Worm (Caenorhabditis elegans): ENCODE data around the gene srx-90.

srx-90 gene

DNA sequence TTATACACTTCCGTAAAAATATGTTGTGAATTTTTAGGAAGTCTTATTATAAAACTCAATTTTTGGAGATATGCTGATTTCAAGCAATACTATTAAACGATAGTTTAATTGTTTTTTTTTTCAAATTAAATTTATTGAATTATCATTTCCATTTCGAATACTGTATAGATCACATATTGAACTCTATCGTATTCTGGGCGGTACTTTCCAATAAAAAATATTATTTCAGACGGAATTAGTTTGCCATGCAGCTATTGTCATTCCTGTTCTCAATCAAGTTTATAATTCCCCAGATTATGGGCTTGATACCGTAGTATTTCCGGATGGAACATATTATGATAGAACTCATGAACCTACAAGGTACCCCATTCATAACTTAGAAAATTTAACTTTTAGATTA, 6.4 kb upstream of the srx-90 start:
- peak; percentile 11 for TF ChIP-seq pqm-1 (tag; optimal IDR thresholded peaks at IDR 0.05)
- peak; percentile 27 for TF ChIP-seq nfya-1 (tag; optimal IDR thresholded peaks at IDR 0.05; ENCODE audit: insufficient read depth)
- no peak for TF ChIP-seq lsy-12 (tag; optimal IDR thresholded peaks at IDR 0.05)
- TF ChIP-seq nhr-43 (tag; optimal IDR thresholded peaks at IDR 0.05; ENCODE audit: poor library complexity, severe bottlenecking) = peak; percentile 39
- TF ChIP-seq pha-4 (tag; optimal IDR thresholded peaks at IDR 0.05) = peak; percentile 39

DNA sequence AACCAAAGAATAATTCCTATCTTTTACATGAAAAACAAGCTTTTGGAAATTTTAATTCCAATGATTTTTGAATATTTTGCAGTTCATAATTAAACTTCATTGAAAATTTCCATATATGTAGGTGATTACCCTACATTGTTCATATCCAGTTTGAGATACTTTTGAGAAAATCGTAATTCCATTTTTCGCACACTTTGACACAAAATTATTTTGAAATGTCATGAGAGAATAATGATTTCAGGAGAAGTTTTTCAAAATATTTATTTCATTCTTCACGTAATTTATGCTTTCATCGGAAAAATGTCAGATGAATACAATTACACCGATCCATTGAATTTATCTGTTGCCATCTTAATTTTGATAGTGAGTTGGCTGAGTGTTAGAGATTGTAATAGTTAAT, 2.3 kb downstream of the srx-90 start, which contains the start of gene srx-88:
srx-88 (plus strand) TSS at position 301 of the 400 bp plus-strand sequence.
- no peak for TF ChIP-seq skn-1 (tag; optimal IDR thresholded peaks at IDR 0.05)
- no peak for TF ChIP-seq lin-39 (tag; optimal IDR thresholded peaks at IDR 0.05)
- TF ChIP-seq nhr-12 (tag; optimal IDR thresholded peaks at IDR 0.05) = no peak
- TF ChIP-seq hmg-11 (tag; optimal IDR thresholded peaks at IDR 0.05) = no peak
- TF ChIP-seq snpc-4 (tag; optimal IDR thresholded peaks at IDR 0.05) = no peak
- no peak for TF ChIP-seq aly-2 (tag; optimal IDR thresholded peaks at IDR 0.05)
- TF ChIP-seq ztf-11 (tag; optimal IDR thresholded peaks at IDR 0.05) = no peak
- no peak for TF ChIP-seq nhr-11 (tag; optimal IDR thresholded peaks at IDR 0.05)
- no peak for TF ChIP-seq nhr-43 (tag; optimal IDR thresholded peaks at IDR 0.05; ENCODE audit: poor library complexity, severe bottlenecking)

DNA sequence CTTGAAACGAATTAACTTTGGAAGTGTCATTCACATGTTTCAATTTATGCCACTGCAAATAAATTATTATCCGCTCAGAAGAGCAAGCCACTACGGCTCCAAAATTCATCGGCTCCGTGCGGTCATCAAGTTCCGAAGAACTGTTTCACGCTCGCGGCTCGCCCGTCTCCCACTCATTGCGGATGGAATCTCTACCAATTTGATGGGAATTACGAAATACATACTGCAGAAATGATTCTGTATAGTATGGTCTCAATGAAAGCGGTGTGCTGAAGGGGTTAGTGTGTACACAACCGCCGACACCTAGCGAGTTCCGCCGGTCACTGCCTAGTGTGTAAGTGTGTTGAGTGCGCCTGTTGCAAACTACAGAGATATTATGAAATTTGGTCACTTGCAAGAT, 4.2 kb downstream of the srx-90 start:
- no peak for TF ChIP-seq mdl-1 (tag; optimal IDR thresholded peaks at IDR 0.05)
- no peak for TF ChIP-seq ztf-4 (tag; optimal IDR thresholded peaks at IDR 0.05)
- TF ChIP-seq zag-1 (tag; optimal IDR thresholded peaks at IDR 0.05) = no peak
- no peak for TF ChIP-seq unc-39 (tag; optimal IDR thresholded peaks at IDR 0.05)
- TF ChIP-seq snpc-4 (tag; optimal IDR thresholded peaks at IDR 0.05) = peak; percentile 95
- TF ChIP-seq fkh-10 (GFP tag; optimal IDR thresholded peaks at IDR 0.05) = no peak
- no peak for TF ChIP-seq pha-4 (tag; optimal IDR thresholded peaks at IDR 0.05)
- no peak for TF ChIP-seq nhr-67 (tag; optimal IDR thresholded peaks at IDR 0.05)
- no peak for TF ChIP-seq ztf-11 (tag; optimal IDR thresholded peaks at IDR 0.05)
- no peak for TF ChIP-seq eor-1 (tag; optimal IDR thresholded peaks at IDR 0.05)
- TF ChIP-seq elt-2 (tag; optimal IDR thresholded peaks at IDR 0.05) = peak; percentile 16
- no peak for TF ChIP-seq nhr-237 (tag; optimal IDR thresholded peaks at IDR 0.05)
- TF ChIP-seq elt-3 (tag; optimal IDR thresholded peaks at IDR 0.05) = peak in 1 of 3 experiments; percentile 57
- peak; percentile 40 for TF ChIP-seq ceh-82 (tag; optimal IDR thresholded peaks at IDR 0.05)
- TF ChIP-seq nhr-76 (tag; optimal IDR thresholded peaks at IDR 0.05) = no peak
- peak; percentile 60 for TF ChIP-seq ama-1 (optimal IDR thresholded peaks at IDR 0.05)
- no peak for TF ChIP-seq nhr-28 (tag; optimal IDR thresholded peaks at IDR 0.05)
- no peak for TF ChIP-seq aly-2 (tag; optimal IDR thresholded peaks at IDR 0.05)
- TF ChIP-seq nhr-25 (tag; optimal IDR thresholded peaks at IDR 0.05) = peak; percentile 41
- TF ChIP-seq ceh-9 (tag; optimal IDR thresholded peaks at IDR 0.05) = no peak
- TF ChIP-seq nhr-11 (tag; optimal IDR thresholded peaks at IDR 0.05) = no peak
- TF ChIP-seq daf-12 (tag; optimal IDR thresholded peaks at IDR 0.05) = no peak
- no peak for TF ChIP-seq lin-39 (tag; optimal IDR thresholded peaks at IDR 0.05)
- TF ChIP-seq ZK546.5 (tag; optimal IDR thresholded peaks at IDR 0.05) = no peak
- TF ChIP-seq nhr-43 (tag; optimal IDR thresholded peaks at IDR 0.05; ENCODE audit: poor library complexity, severe bottlenecking) = peak; percentile 74
- no peak for TF ChIP-seq lsy-12 (tag; optimal IDR thresholded peaks at IDR 0.05)
- TF ChIP-seq nfya-1 (tag; optimal IDR thresholded peaks at IDR 0.05; ENCODE audit: insufficient read depth) = peak; percentile 5
- TF ChIP-seq hmg-11 (tag; optimal IDR thresholded peaks at IDR 0.05) = no peak
- peak; percentile 18 for TF ChIP-seq nhr-77 (tag; optimal IDR thresholded peaks at IDR 0.05)
- TF ChIP-seq egl-5 (tag; optimal IDR thresholded peaks at IDR 0.05) = no peak
- TF ChIP-seq ceh-16 (tag; optimal IDR thresholded peaks at IDR 0.05) = no peak
- peak; percentile 34 for TF ChIP-seq pqm-1 (tag; optimal IDR thresholded peaks at IDR 0.05)

DNA sequence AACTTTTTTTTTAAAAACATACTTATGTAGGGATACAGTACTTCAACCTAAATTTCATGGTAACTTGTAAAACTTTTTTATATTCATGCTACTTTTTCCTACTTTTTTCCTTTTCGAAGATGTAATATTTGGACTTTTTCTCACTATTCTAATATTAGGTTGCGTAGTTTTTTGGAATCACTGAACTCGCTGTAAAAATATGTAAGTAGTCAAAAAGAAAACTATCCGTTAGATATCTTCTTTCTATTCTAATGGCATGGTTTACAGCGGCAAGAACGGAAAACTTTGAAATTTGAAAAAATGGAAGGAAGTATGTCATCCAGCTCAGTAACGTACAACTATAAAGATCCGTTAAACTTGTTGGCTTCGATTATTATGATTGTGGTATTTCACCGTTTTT, 8.5 kb downstream of the srx-90 start, which contains the start of gene srx-82:
srx-82 (plus strand) TSS at position 301 of the 400 bp plus-strand sequence.
- TF ChIP-seq nhr-25 (tag; optimal IDR thresholded peaks at IDR 0.05) = no peak
- no peak for TF ChIP-seq fkh-10 (GFP tag; optimal IDR thresholded peaks at IDR 0.05)
- no peak for TF ChIP-seq daf-12 (tag; optimal IDR thresholded peaks at IDR 0.05)
- TF ChIP-seq sea-2 (GFP tag; optimal IDR thresholded peaks at IDR 0.05) = no peak
- TF ChIP-seq ceh-9 (tag; optimal IDR thresholded peaks at IDR 0.05) = no peak
- no peak for TF ChIP-seq nhr-237 (tag; optimal IDR thresholded peaks at IDR 0.05)
- no peak for TF ChIP-seq ceh-16 (tag; optimal IDR thresholded peaks at IDR 0.05)
- no peak for TF ChIP-seq elt-2 (tag; optimal IDR thresholded peaks at IDR 0.05)
- TF ChIP-seq ceh-82 (tag; optimal IDR thresholded peaks at IDR 0.05) = no peak

Measured in whole organism, L3 larva.